Worm (Caenorhabditis elegans): ENCODE data around the gene tgt-2.

Gene tgt-2

ce11 chrV:18967479-18968056 lies 30.6 kb upstream of the tgt-2 start, which contains the start of gene Y39B6A.43 (continued):
- TF ChIP-seq egl-27 (tag; optimal IDR thresholded peaks at IDR 0.05) = peak; percentile 57 to 80
- peak; percentile 87 for TF ChIP-seq zip-4 (GFP tag; optimal IDR thresholded peaks at IDR 0.05)
- peak; percentile 98 for TF ChIP-seq fkh-8 (tag; optimal IDR thresholded peaks at IDR 0.05)
- TF ChIP-seq dpl-1 (GFP tag; optimal IDR thresholded peaks at IDR 0.05) = peak; percentile 98 to 99 (median 98)
- TF ChIP-seq ets-5 (GFP tag; IDR thresholded peaks at IDR 0.05) = no peak
- peak; percentile 99 to 100 for TF ChIP-seq efl-1 (optimal IDR thresholded peaks at IDR 0.05)
- TF ChIP-seq efl-1 (GFP tag; optimal IDR thresholded peaks at IDR 0.05 in 1 of 2) = peak; percentile 93 to 100
- no peak for TF ChIP-seq sptf-1 (tag; optimal IDR thresholded peaks at IDR 0.05)
- peak; percentile 66 for TF ChIP-seq sox-4 (tag; optimal IDR thresholded peaks at IDR 0.05)
- TF ChIP-seq mab-9 (GFP tag; IDR thresholded peaks at IDR 0.05) = peak; percentile 91
- peak; percentile 66 for TF ChIP-seq aly-2 (tag; optimal IDR thresholded peaks at IDR 0.05)
- peak; percentile 97 to 99 (median 97) for TF ChIP-seq ceh-82 (tag; optimal IDR thresholded peaks at IDR 0.05)
- TF ChIP-seq nhr-90 (tag; optimal IDR thresholded peaks at IDR 0.05; ENCODE audit: poor library complexity) = peak; percentile 97
- peak in 4 of 6 experiments; percentile 58 to 90 (median 70) for TF ChIP-seq elt-3 (tag; optimal IDR thresholded peaks at IDR 0.05)
- TF ChIP-seq snpc-4 (tag; optimal IDR thresholded peaks at IDR 0.05) = peak; percentile 85
- peak; percentile 89 for TF ChIP-seq egl-13 (tag; optimal IDR thresholded peaks at IDR 0.05)
- peak; percentile 97 for TF ChIP-seq nhr-85 (tag)
- TF ChIP-seq lsy-2 (tag; optimal IDR thresholded peaks at IDR 0.05) = peak; percentile 97
- TF ChIP-seq nhr-71 (tag; optimal IDR thresholded peaks at IDR 0.05) = peak; percentile 98
- no peak for TF ChIP-seq unc-30 (tag; optimal IDR thresholded peaks at IDR 0.05)
- TF ChIP-seq alr-1 (tag; optimal IDR thresholded peaks at IDR 0.05; ENCODE audit: borderline replicate concordance) = no peak
- peak; percentile 63 for TF ChIP-seq ceh-90 (tag; optimal IDR thresholded peaks at IDR 0.05)
- TF ChIP-seq swsn-7 (tag; optimal IDR thresholded peaks at IDR 0.05) = peak; percentile 96
- peak; percentile 96 for TF ChIP-seq unc-86 (tag; optimal IDR thresholded peaks at IDR 0.05)
- peak; percentile 84 for TF ChIP-seq ceh-8 (GFP tag; optimal IDR thresholded peaks at IDR 0.05)
- peak; percentile 84 for TF ChIP-seq lin-39 (tag; optimal IDR thresholded peaks at IDR 0.05)
- TF ChIP-seq pag-3 (tag; optimal IDR thresholded peaks at IDR 0.05; ENCODE audit: borderline replicate concordance, insufficient read depth) = no peak
- TF ChIP-seq hlh-17 (GFP tag; optimal IDR thresholded peaks at IDR 0.05; ENCODE audit: borderline replicate concordance) = peak; percentile 68
- TF ChIP-seq unc-98 (GFP tag; IDR thresholded peaks at IDR 0.05) = peak; percentile 78
- TF ChIP-seq vab-15 (tag; optimal IDR thresholded peaks at IDR 0.05) = peak; percentile 83
- TF ChIP-seq nhr-76 (tag; optimal IDR thresholded peaks at IDR 0.05) = peak; percentile 3

ce11 chrV:18969590-18970105 lies 28.5 kb upstream of the tgt-2 start, which contains the start of gene Y39B6A.42:
Y39B6A.42 (minus strand) TSS chrV:18969640.
- TF ChIP-seq tlp-1 (tag; optimal IDR thresholded peaks at IDR 0.05) = no peak

- TF ChIP-seq elt-2 (tag; optimal IDR thresholded peaks at IDR 0.05) (no peak), fkh-10 (GFP tag; optimal IDR thresholded peaks at IDR 0.05) (no peak), pqm-1 (tag; optimal IDR thresholded peaks at IDR 0.05) (no peak), aha-1 (tag; optimal IDR thresholded peaks at IDR 0.05) (no peak), ama-1 (optimal IDR thresholded peaks at IDR 0.05) (no peak), mef-2 (tag; optimal IDR thresholded peaks at IDR 0.05) (no peak), vab-15 (tag; optimal IDR thresholded peaks at IDR 0.05) (no peak), dpl-1 (GFP tag; optimal IDR thresholded peaks at IDR 0.05) (no peak), sup-37 (GFP tag; optimal IDR thresholded peaks at IDR 0.05) (no peak), ets-5 (GFP tag; IDR thresholded peaks at IDR 0.05) (no peak), nhr-47 (tag; optimal IDR thresholded peaks at IDR 0.05) (no peak), unc-62 (GFP tag; optimal IDR thresholded peaks at IDR 0.05) (no peak), lin-13 (GFP tag; optimal IDR thresholded peaks at IDR 0.05) (no peak), lsy-2 (tag; optimal IDR thresholded peaks at IDR 0.05) (no peak)
These were observed 21.6 kb upstream of the tgt-2 start for ce11 chrV:18976539-18976938.
